Fruit fly (Drosophila melanogaster) whole organism: Measurements from ENCODE around the gene Chpf.

Source experiments
- pan ChIP-seq: fragments of >200 bp; optimal IDR thresholded peaks from 2 replicates; lab custom pipeline; 2017
- psq ChIP-seq: fragments of >200 bp; optimal IDR thresholded peaks from 2 replicates; lab custom pipeline; 2017

DNA sequence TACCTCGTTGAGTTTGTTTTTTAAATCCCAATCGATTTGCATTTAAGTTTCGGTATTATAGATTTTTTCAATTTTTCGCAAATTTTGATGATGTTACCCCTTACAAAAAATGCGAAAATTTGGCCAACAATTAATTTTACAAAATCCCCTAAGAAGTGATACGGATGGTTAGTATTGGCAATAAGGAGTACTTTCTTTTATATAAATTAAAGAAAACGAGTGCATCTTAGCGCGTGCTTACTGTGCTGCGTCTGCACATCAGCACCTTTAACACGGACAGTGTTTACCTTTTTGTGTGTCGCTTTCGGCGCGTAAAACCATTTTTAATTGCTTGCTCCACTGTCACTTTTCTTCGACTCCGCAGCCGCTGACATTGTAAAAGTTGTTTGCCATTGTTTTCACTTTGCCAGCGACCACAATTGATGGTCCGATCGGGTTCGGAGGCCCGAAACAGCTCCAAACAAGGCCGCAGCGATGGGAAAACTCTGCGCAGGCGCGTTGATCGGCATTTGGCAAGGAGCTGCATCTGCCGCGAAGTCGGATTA is 1.7 kb upstream of the Chpf start:
- no peak for TF ChIP-seq psq (lab: Kevin White, UChicago)
- no peak for TF ChIP-seq pan
